Worm (Caenorhabditis elegans): Measurements from ENCODE around the gene Y38C1AA.6.

Y38C1AA.6 gene

DNA sequence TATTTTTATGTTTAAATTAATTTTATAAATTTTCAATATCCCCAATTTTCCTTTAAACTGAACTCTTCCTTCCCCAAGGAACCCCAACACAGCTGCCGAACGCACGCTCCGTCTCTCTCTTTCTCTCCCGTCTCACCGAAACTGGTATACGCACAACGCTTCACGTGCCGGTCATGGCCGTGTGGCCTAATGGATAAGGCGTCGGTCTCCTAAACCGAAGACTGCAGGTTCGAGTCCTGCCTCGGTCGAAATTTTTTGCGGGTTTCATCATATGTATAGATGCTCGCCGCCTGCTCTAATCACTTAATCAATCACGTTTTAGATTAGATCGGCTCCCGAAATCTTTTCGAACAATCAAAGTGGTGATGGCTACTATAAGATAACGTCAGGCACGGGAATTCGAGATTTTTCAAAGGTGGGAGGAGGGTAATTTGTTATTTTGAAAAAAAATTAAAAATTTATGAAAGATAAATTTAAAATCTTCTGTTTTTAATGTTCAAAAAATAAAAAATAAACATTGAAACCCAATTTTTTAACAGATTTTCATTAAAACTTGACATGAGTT, 18.7 kb upstream of the Y38C1AA.6 start:
- no peak; the same call in 1 of the 2 replicates for TF ChIP-seq ceh-88 (GFP tag; IDR thresholded peaks at IDR 0.05)
- no peak for TF ChIP-seq ceh-90 (tag; optimal IDR thresholded peaks at IDR 0.05)
- peak; percentile 4; the same call in 1 of the 2 replicates for TF ChIP-seq isw-1 (GFP tag; IDR thresholded peaks at IDR 0.05)
- TF ChIP-seq ceh-63 (GFP tag; optimal IDR thresholded peaks at IDR 0.05), result no peak
- TF ChIP-seq dsc-1 (tag; optimal IDR thresholded peaks at IDR 0.05), result peak; percentile 64
- TF ChIP-seq Y116A8C.19 (tag; optimal IDR thresholded peaks at IDR 0.05; ENCODE audit: borderline replicate concordance), result no peak
- no peak for TF ChIP-seq fkh-4 (tag; optimal IDR thresholded peaks at IDR 0.05; ENCODE audit: borderline replicate concordance)
- peak; percentile 31 for TF ChIP-seq xbp-1 (tag; optimal IDR thresholded peaks at IDR 0.05)
- peak; percentile 81 for TF ChIP-seq snu-23 (GFP tag; optimal IDR thresholded peaks at IDR 0.05)
- TF ChIP-seq alr-1 (tag; optimal IDR thresholded peaks at IDR 0.05; ENCODE audit: borderline replicate concordance), result no peak
- no peak for TF ChIP-seq C34B4.2 (tag; optimal IDR thresholded peaks at IDR 0.05)
- no peak for TF ChIP-seq sox-4 (tag; optimal IDR thresholded peaks at IDR 0.05)
- peak in 1 of 6 experiments; percentile 5 for TF ChIP-seq elt-3 (tag; optimal IDR thresholded peaks at IDR 0.05)
- TF ChIP-seq tlp-1 (tag; optimal IDR thresholded peaks at IDR 0.05), result no peak
- TF ChIP-seq unc-30 (tag; optimal IDR thresholded peaks at IDR 0.05), result no peak
- no peak for TF ChIP-seq hpl-2 (GFP tag; optimal IDR thresholded peaks at IDR 0.05)
- TF ChIP-seq aly-2 (tag; optimal IDR thresholded peaks at IDR 0.05), result no peak
- peak; percentile 44 for TF ChIP-seq tbx-2 (tag; optimal IDR thresholded peaks at IDR 0.05)
- no peak for TF ChIP-seq unc-62 (GFP tag; optimal IDR thresholded peaks at IDR 0.05)
- peak; percentile 63 for TF ChIP-seq mep-1 (tag; optimal IDR thresholded peaks at IDR 0.05)
- peak; percentile 1 for TF ChIP-seq zip-4 (GFP tag; optimal IDR thresholded peaks at IDR 0.05)
- TF ChIP-seq dpl-1 (GFP tag; optimal IDR thresholded peaks at IDR 0.05), result peak; percentile 6 to 52 (median 51)
- TF ChIP-seq pqm-1 (tag; optimal IDR thresholded peaks at IDR 0.05), result no peak
- TF ChIP-seq ces-1 (GFP tag; optimal IDR thresholded peaks at IDR 0.05), result no peak
- TF ChIP-seq nhr-19 (GFP tag; conservative IDR thresholded peaks at IDR 0.05), result peak; percentile 58
- no peak for TF ChIP-seq egl-13 (tag; optimal IDR thresholded peaks at IDR 0.05)
- peak; percentile 28 for TF ChIP-seq F16B12.6 (tag; optimal IDR thresholded peaks at IDR 0.05)
- TF ChIP-seq ztf-11 (tag; optimal IDR thresholded peaks at IDR 0.05), result peak in 1 of 2 experiments; percentile 34
- peak; percentile 63 for TF ChIP-seq swsn-7 (tag; optimal IDR thresholded peaks at IDR 0.05)
- TF ChIP-seq unc-86 (tag; optimal IDR thresholded peaks at IDR 0.05), result no peak
- no peak for TF ChIP-seq nhr-71 (tag; optimal IDR thresholded peaks at IDR 0.05)
- TF ChIP-seq efl-3 (GFP tag; optimal IDR thresholded peaks at IDR 0.05), result no peak
- peak; percentile 33 for TF ChIP-seq lin-13 (GFP tag; optimal IDR thresholded peaks at IDR 0.05)
- peak; percentile 54 for TF ChIP-seq skn-1 (tag; optimal IDR thresholded peaks at IDR 0.05)
- no peak for TF ChIP-seq nhr-85 (tag)
- peak; percentile 18 for TF ChIP-seq ceh-8 (GFP tag; optimal IDR thresholded peaks at IDR 0.05)
- TF ChIP-seq egl-27 (tag; optimal IDR thresholded peaks at IDR 0.05), result no peak
- peak; percentile 52 for TF ChIP-seq nhr-77 (tag; optimal IDR thresholded peaks at IDR 0.05)
- TF ChIP-seq fkh-8 (tag; optimal IDR thresholded peaks at IDR 0.05), result peak; percentile 54
- TF ChIP-seq ztf-4 (tag; optimal IDR thresholded peaks at IDR 0.05), result no peak
- no peak for TF ChIP-seq zag-1 (tag; optimal IDR thresholded peaks at IDR 0.05)
- peak; percentile 2 for TF ChIP-seq C04F5.9 (tag; optimal IDR thresholded peaks at IDR 0.05)
- TF ChIP-seq nhr-90 (tag; optimal IDR thresholded peaks at IDR 0.05; ENCODE audit: poor library complexity), result peak; percentile 66
- TF ChIP-seq rnt-1 (tag; optimal IDR thresholded peaks at IDR 0.05), result peak; percentile 85
- peak; percentile 47 for TF ChIP-seq jun-1 (tag; optimal IDR thresholded peaks at IDR 0.05)
- no peak for TF ChIP-seq pag-3 (tag; optimal IDR thresholded peaks at IDR 0.05; ENCODE audit: borderline replicate concordance, insufficient read depth)
- peak; percentile 10 for TF ChIP-seq lin-15B (tag; optimal IDR thresholded peaks at IDR 0.05)
- TF ChIP-seq ets-5 (GFP tag; IDR thresholded peaks at IDR 0.05), result no peak
- TF ChIP-seq nhr-11 (tag; optimal IDR thresholded peaks at IDR 0.05), result no peak
- peak in 2 of 3 experiments; percentile 42 to 73 for TF ChIP-seq ceh-82 (tag; optimal IDR thresholded peaks at IDR 0.05)
- no peak for TF ChIP-seq sptf-1 (tag; optimal IDR thresholded peaks at IDR 0.05)
- peak in 1 of 2 experiments; percentile 95 for TF ChIP-seq mdl-1 (tag; optimal IDR thresholded peaks at IDR 0.05)

Measured in whole organism, L1 larva.